Worm (Caenorhabditis elegans) whole organism, early embryonic: Measurements from ENCODE around the gene lys-7.

ENCODE experiments used
- aly-1 ChIP-seq: sonication (generic microtip); optimal IDR thresholded peaks from 2 replicates; lab custom pipeline; 2016; ENCODE audit warnings: missing genetic modification characterization, missing compliant biosample characterization
- ama-1 ChIP-seq: fragments of 150-350 bp; optimal IDR thresholded peaks from 2 replicates; lab custom pipeline; 2014
- ceh-36 ChIP-seq: sonication (generic microtip); optimal IDR thresholded peaks from 2 replicates; lab custom pipeline; 2016; ENCODE audit warnings: missing genetic modification characterization, inconsistent platforms, missing compliant biosample characterization
- hmbx-1 ChIP-seq: sonication (generic microtip); optimal IDR thresholded peaks from 2 replicates; lab custom pipeline; 2016; ENCODE audit warnings: mild to moderate bottlenecking, missing genetic modification characterization, missing compliant biosample characterization
- hmg-4 ChIP-seq: fragments of 200-800 bp; sonication (Bioruptor generic); optimal IDR thresholded peaks from 2 replicates; lab custom pipeline; 2018; ENCODE audit warnings: mild to moderate bottlenecking, missing genetic modification characterization, missing compliant biosample characterization
- tbx-37 ChIP-seq: fragments of 200-800 bp; sonication (Bioruptor generic); conservative IDR thresholded peaks from 2 replicates; pipeline ENCODE4 v1.3.6; 2022; ENCODE audit warnings: missing genetic modification reagents, missing genetic modification characterization, missing compliant biosample characterization
- tra-4 ChIP-seq: sonication (generic microtip); optimal IDR thresholded peaks from 2 replicates; lab custom pipeline; 2017; ENCODE audit warnings: missing genetic modification characterization, missing compliant biosample characterization

DNA sequence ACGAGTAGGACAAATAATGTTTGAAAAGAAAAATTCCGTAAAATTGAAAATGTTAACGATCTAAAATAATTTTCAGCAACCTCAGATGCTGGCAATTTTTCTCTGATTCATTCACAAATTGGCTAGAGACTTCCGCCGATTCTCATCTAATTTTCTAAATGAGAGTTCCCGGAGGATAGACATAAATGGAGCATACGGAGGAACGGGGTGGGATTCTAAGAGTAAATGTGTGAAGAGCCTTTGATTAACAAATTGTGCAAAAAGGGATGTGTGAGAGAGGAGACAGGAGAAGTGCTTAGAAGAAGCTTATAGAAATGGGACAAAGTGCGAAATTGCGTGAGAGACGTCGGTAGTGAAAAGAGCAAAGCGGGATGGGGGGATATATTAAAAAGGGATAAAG, 30.8 kb downstream of the lys-7 start:
- TF ChIP-seq ama-1 (lab: Kevin White, UChicago) (no peak), tra-4 (tag; lab: Kevin White, UChicago) (no peak), hmg-4 (no peak), tbx-37 (GFP tag; lab: Robert Waterston, UW) (no peak), ceh-36 (tag; lab: Kevin White, UChicago) (no peak), aly-1 (no peak), hmbx-1 (tag; lab: Kevin White, UChicago) (no peak)
